Worm (Caenorhabditis elegans) whole organism, L3 larva: Measurements from ENCODE around the gene H04M03.3.

Experiments used
- ceh-28 ChIP-seq: fragments of 150-350 bp; optimal IDR thresholded peaks from 2 replicates; lab custom pipeline; 2014; ENCODE audit warnings: missing biosample characterization, missing genetic modification reagents, missing genetic modification characterization
- ceh-82 ChIP-seq: fragments of 150-350 bp; optimal IDR thresholded peaks from 2 replicates; lab custom pipeline; 2014; ENCODE audit warnings: missing biosample characterization, missing genetic modification characterization
- egl-5 ChIP-seq: fragments of 150-350 bp; optimal IDR thresholded peaks from 2 replicates; lab custom pipeline; 2017; ENCODE audit warnings: missing biosample characterization, missing genetic modification reagents, missing genetic modification characterization, inconsistent platforms
- elt-1 ChIP-seq: fragments of 150-350 bp; optimal IDR thresholded peaks from 2 replicates; lab custom pipeline; 2014; ENCODE audit warnings: missing biosample characterization, missing genetic modification characterization
- elt-2 ChIP-seq: sonication (generic microtip); optimal IDR thresholded peaks from 2 replicates; lab custom pipeline; 2016; ENCODE audit warnings: missing genetic modification reagents, mild to moderate bottlenecking, missing genetic modification characterization, missing compliant biosample characterization
- elt-3 ChIP-seq, 3 experiments: fragments of 150-350 bp in 1 of 3; sonication (generic microtip) in 2 of 3; optimal IDR thresholded peaks; 2 replicates in 2 of 3; 4 replicates in 1 of 3; lab custom pipeline; 2014 to 2017; ENCODE audit warnings: missing biosample characterization in 3 of 3, missing genetic modification characterization in 3 of 3
- hmg-11 ChIP-seq: sonication (generic microtip); optimal IDR thresholded peaks from 2 replicates; lab custom pipeline; 2016; ENCODE audit warnings: missing genetic modification characterization, missing compliant biosample characterization
- jun-1 ChIP-seq: fragments of 150-350 bp; optimal IDR thresholded peaks from 2 replicates; lab custom pipeline; 2014; ENCODE audit warnings: missing biosample characterization, missing genetic modification reagents, missing genetic modification characterization
- lin-15B ChIP-seq: fragments of 150-350 bp; optimal IDR thresholded peaks from 2 replicates; lab custom pipeline; 2014; ENCODE audit warnings: missing biosample characterization, missing genetic modification characterization
- lin-39 ChIP-seq: fragments of 150-350 bp; optimal IDR thresholded peaks from 2 replicates; lab custom pipeline; 2018; ENCODE audit warnings: missing biosample characterization, missing genetic modification reagents, missing genetic modification characterization
- mdl-1 ChIP-seq: fragments of 150-350 bp; optimal IDR thresholded peaks from 2 replicates; lab custom pipeline; 2014; ENCODE audit warnings: missing biosample characterization, missing genetic modification characterization
- mml-1 ChIP-seq: fragments of 150-350 bp; sonication (generic microtip); optimal IDR thresholded peaks from 3 replicates; lab custom pipeline; 2014; ENCODE audit warnings: missing biosample characterization, missing genetic modification characterization
- nfya-1 ChIP-seq: sonication (generic microtip); optimal IDR thresholded peaks from 2 replicates; lab custom pipeline; 2017; ENCODE audit warnings: missing genetic modification characterization, mild to moderate bottlenecking, missing compliant biosample characterization, antibody characterized with exemption, moderate library complexity; ENCODE audit not compliant: insufficient read depth
- nhr-23 ChIP-seq: fragments of 150-350 bp; optimal IDR thresholded peaks from 2 replicates; lab custom pipeline; 2014; ENCODE audit warnings: missing biosample characterization, missing genetic modification reagents, missing genetic modification characterization
- nhr-25 ChIP-seq: sonication (generic microtip); optimal IDR thresholded peaks from 2 replicates; lab custom pipeline; 2017; ENCODE audit warnings: missing biosample characterization, missing genetic modification characterization
- nhr-43 ChIP-seq: sonication (generic microtip); optimal IDR thresholded peaks from 2 replicates; lab custom pipeline; 2016; ENCODE audit warnings: mild to moderate bottlenecking, missing genetic modification characterization, missing compliant biosample characterization; ENCODE audit not compliant: poor library complexity, severe bottlenecking
- nhr-67 ChIP-seq: fragments of 150-350 bp; optimal IDR thresholded peaks from 2 replicates; lab custom pipeline; 2014; ENCODE audit warnings: missing biosample characterization, missing genetic modification characterization
- nhr-76 ChIP-seq: fragments of 150-350 bp; sonication (generic microtip); optimal IDR thresholded peaks from 5 replicates; lab custom pipeline; 2014; ENCODE audit warnings: missing biosample characterization, missing genetic modification characterization
- nhr-77 ChIP-seq: fragments of 150-350 bp; optimal IDR thresholded peaks from 2 replicates; lab custom pipeline; 2014; ENCODE audit warnings: missing biosample characterization, missing genetic modification characterization
- pha-4 ChIP-seq: fragments of 150-350 bp; optimal IDR thresholded peaks from 2 replicates; lab custom pipeline; 2014; ENCODE audit warnings: missing biosample characterization, missing genetic modification reagents, missing genetic modification characterization
- pqm-1 ChIP-seq: fragments of 150-350 bp; optimal IDR thresholded peaks from 2 replicates; lab custom pipeline; 2017; ENCODE audit warnings: missing biosample characterization, missing genetic modification characterization, inconsistent platforms
- skn-1 ChIP-seq: fragments of 150-350 bp; optimal IDR thresholded peaks from 2 replicates; lab custom pipeline; 2014; ENCODE audit warnings: missing biosample characterization, missing genetic modification characterization
- unc-39 ChIP-seq: sonication (generic microtip); optimal IDR thresholded peaks from 4 replicates; lab custom pipeline; 2017; ENCODE audit warnings: missing biosample characterization, missing genetic modification characterization
- zag-1 ChIP-seq: fragments of 150-350 bp; optimal IDR thresholded peaks from 2 replicates; lab custom pipeline; 2014; ENCODE audit warnings: missing biosample characterization, missing genetic modification characterization

H04M03.3 gene

DNA sequence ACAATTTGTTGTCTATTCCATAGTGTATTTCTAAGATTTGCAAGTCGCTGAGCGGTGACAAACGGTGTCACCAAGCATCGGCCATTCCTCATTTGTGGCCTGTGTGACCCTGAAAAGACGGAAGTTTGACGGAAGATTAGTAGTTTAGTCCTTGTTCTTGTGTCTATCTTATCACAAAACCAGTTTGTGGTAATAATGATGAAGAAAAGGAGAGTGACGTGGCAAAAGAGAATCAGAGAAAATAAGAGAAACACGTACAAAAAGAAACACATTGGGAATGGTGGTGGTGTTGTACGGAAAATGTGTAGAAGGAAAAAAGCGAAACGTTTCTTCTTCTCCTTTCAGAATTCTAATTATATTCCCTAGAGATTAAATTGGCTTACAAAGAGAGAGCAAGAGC is 47.8 kb downstream of the H04M03.3 start, which contains the start of gene mcu-1:
Gene mcu-1, minus strand, starts transcription at position 109 of the 400 bp plus-strand sequence.
- peak; percentile 10 for TF ChIP-seq hmg-11
- no peak for TF ChIP-seq elt-1
- TF ChIP-seq zag-1 (tag; lab: Kevin White, UChicago), result no peak
- TF ChIP-seq ceh-82 (tag; lab: Kevin White, UChicago), result no peak
- TF ChIP-seq nhr-43, result peak; percentile 69
- no peak for TF ChIP-seq mml-1 (tag; lab: Kevin White, UChicago)
- TF ChIP-seq elt-3 (tag; optimal IDR thresholded peaks at IDR 0.05; lab: Kevin White, UChicago), result peak in 1 of 3 experiments; percentile 52
- TF ChIP-seq jun-1 (tag; lab: Kevin White, UChicago), result peak; percentile 41
- TF ChIP-seq ceh-28 (tag; lab: Kevin White, UChicago), result peak; percentile 55
- peak; percentile 86 for TF ChIP-seq nhr-25
- TF ChIP-seq mdl-1 (tag; lab: Kevin White, UChicago), result no peak
- peak; percentile 16 for TF ChIP-seq elt-2 (tag; lab: Kevin White, UChicago)
- no peak for TF ChIP-seq skn-1 (tag; lab: Kevin White, UChicago)
- no peak for TF ChIP-seq nhr-77 (tag; lab: Kevin White, UChicago)
- peak; percentile 96 for TF ChIP-seq nhr-23
- TF ChIP-seq nhr-76 (tag; lab: Kevin White, UChicago), result no peak
- TF ChIP-seq, all 47 proteins: peak for 8

DNA sequence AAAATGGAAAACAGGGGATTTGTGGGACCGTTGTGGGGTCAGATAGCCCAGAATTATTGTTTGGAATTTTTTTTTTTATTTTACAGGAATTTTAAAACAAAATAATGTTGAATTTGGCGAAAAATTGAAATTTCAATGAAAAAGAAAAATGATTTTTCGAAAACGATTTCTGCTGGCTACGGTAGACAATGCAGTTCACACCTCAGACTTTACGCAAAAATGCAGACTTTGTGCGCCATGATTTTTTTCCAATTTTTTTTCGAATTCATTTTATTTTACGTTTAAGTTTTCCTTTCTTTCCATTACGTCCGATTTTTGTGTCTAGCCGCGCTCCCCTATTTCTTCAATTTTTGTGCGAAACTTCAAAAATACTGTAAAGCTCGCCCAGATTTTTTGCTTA is 48.5 kb downstream of the H04M03.3 start:
- TF ChIP-seq unc-39, result no peak

- TF ChIP-seq nhr-23 (peak; percentile 17), ceh-28 (tag; lab: Kevin White, UChicago) (peak; percentile 21), nhr-67 (tag; lab: Kevin White, UChicago) (no peak), pqm-1 (no peak), lin-15B (tag; lab: Kevin White, UChicago) (peak; percentile 22)
- TF ChIP-seq, all 47 proteins: peak for 3
Observed at ce11 chrIV:5940608-5941007, 49.2 kb downstream of the H04M03.3 start.

ce11 chrIV:5941236-5941976 is 50.0 kb downstream of the H04M03.3 start, which contains the start of gene pfkb-1.2:
Gene pfkb-1.2 (plus strand): TSS chrIV:5941926.
- TF ChIP-seq nhr-23, result no peak
- TF ChIP-seq lin-39 (tag; lab: Kevin White, UChicago), result peak; percentile 60
- peak; percentile 6 for TF ChIP-seq pha-4 (tag; lab: Kevin White, UChicago)
- TF ChIP-seq egl-5 (tag; lab: Kevin White, UChicago), result peak; percentile 32
- peak; percentile 40 for TF ChIP-seq nfya-1
